Fruit fly (Drosophila melanogaster) whole organism, embryonic: ENCODE data around the gene mRRF1.

Experiments used
- CG11398 ChIP-seq: fragments of 200-800 bp; sonication (Bioruptor generic); optimal IDR thresholded peaks from 2 replicates; lab custom pipeline; 2016; ENCODE audit warnings: missing biosample characterization, missing genetic modification characterization
- Ets97D ChIP-seq: fragments of 200-800 bp; sonication (Bioruptor generic); optimal IDR thresholded peaks from 3 replicates; lab custom pipeline; 2016; ENCODE audit warnings: missing biosample characterization, missing genetic modification characterization
- al ChIP-seq: fragments of 200-800 bp; sonication (Bioruptor generic); IDR thresholded peaks from 2 replicates; pipeline ENCODE4 v1.3.6; 2022; ENCODE audit warnings: missing biosample characterization, missing genetic modification characterization
- fru ChIP-seq: fragments of >200 bp; optimal IDR thresholded peaks from 2 replicates; lab custom pipeline; 2017
- gcm ChIP-seq: fragments of 200-800 bp; sonication (Bioruptor generic); optimal IDR thresholded peaks from 2 replicates; lab custom pipeline; 2019; ENCODE audit warnings: missing biosample characterization, mild to moderate bottlenecking, missing genetic modification characterization, moderate library complexity

- TF ChIP-seq CG11398 (GFP tag; lab: Kevin White, UChicago) = no peak
- TF ChIP-seq gcm (GFP tag; lab: Kevin White, UChicago) = no peak
- no peak for TF ChIP-seq Ets97D
- no peak for TF ChIP-seq al (GFP tag; lab: Robert Waterston, UW)
- TF ChIP-seq fru (lab: Kevin White, UChicago) = no peak
Observed at dm6 chr3L:9380344-9380849, 16.2 kb downstream of the mRRF1 start.
